Worm (Caenorhabditis elegans): ENCODE measurements around the gene F53C3.7.

The F53C3.7 gene

ce11 chrII:3906615-3907190 lies 11.8 kb downstream of the F53C3.7 start, which contains the start of the genes F53C3.11 and fbxb-103:
TSS of gene F53C3.11 (minus strand) at chrII:3906715.
TSS of gene fbxb-103 (plus strand) at chrII:3907140.
- TF ChIP-seq ztf-11 (tag; optimal IDR thresholded peaks at IDR 0.05) (no peak), nhr-25 (tag; optimal IDR thresholded peaks at IDR 0.05) (no peak), aly-2 (tag; optimal IDR thresholded peaks at IDR 0.05) (no peak), elt-3 (tag; optimal IDR thresholded peaks at IDR 0.05) (no peak), ceh-82 (tag; optimal IDR thresholded peaks at IDR 0.05) (no peak), sem-4 (tag; optimal IDR thresholded peaks at IDR 0.05) (no peak), alr-1 (tag; optimal IDR thresholded peaks at IDR 0.05) (no peak), nhr-23 (tag; optimal IDR thresholded peaks at IDR 0.05) (no peak), nhr-77 (tag; optimal IDR thresholded peaks at IDR 0.05) (no peak), ama-1 (optimal IDR thresholded peaks at IDR 0.05) (no peak), nhr-11 (tag; optimal IDR thresholded peaks at IDR 0.05) (no peak), ztf-1 (GFP tag; conservative IDR thresholded peaks at IDR 0.05) (no peak), nhr-6 (tag; optimal IDR thresholded peaks at IDR 0.05) (no peak), nhr-10 (tag; optimal IDR thresholded peaks at IDR 0.05) (no peak), unc-39 (tag; optimal IDR thresholded peaks at IDR 0.05) (no peak)

- TF ChIP-seq nhr-23 (tag; optimal IDR thresholded peaks at IDR 0.05) (no peak), unc-39 (tag; optimal IDR thresholded peaks at IDR 0.05) (no peak), nhr-25 (tag; optimal IDR thresholded peaks at IDR 0.05) (no peak), nhr-11 (tag; optimal IDR thresholded peaks at IDR 0.05) (no peak), lsy-2 (tag; optimal IDR thresholded peaks at IDR 0.05) (no peak), nhr-21 (tag; optimal IDR thresholded peaks at IDR 0.05) (no peak), nhr-77 (tag; optimal IDR thresholded peaks at IDR 0.05) (no peak), ceh-82 (tag; optimal IDR thresholded peaks at IDR 0.05) (no peak)
These were observed 13.3 kb downstream of the F53C3.7 start for ce11 chrII:3908135-3908534.

ce11 chrII:3909301-3909700 lies 14.4 kb downstream of the F53C3.7 start:
- TF ChIP-seq nhr-12 (tag; optimal IDR thresholded peaks at IDR 0.05): no peak
- TF ChIP-seq skn-1 (tag; optimal IDR thresholded peaks at IDR 0.05): no peak
- no peak for TF ChIP-seq peb-1 (tag; optimal IDR thresholded peaks at IDR 0.05)
- no peak for TF ChIP-seq ceh-82 (tag; optimal IDR thresholded peaks at IDR 0.05)
- no peak for TF ChIP-seq gmeb-1 (tag; optimal IDR thresholded peaks at IDR 0.05)
- no peak for TF ChIP-seq egl-27 (tag; optimal IDR thresholded peaks at IDR 0.05)
- TF ChIP-seq R02D3.7 (tag; optimal IDR thresholded peaks at IDR 0.05): no peak
- TF ChIP-seq sma-3 (GFP tag; optimal IDR thresholded peaks at IDR 0.05): no peak

- no peak for TF ChIP-seq fos-1 (tag; optimal IDR thresholded peaks at IDR 0.05)
- peak; percentile 29 for TF ChIP-seq snpc-4 (tag; optimal IDR thresholded peaks at IDR 0.05)
These were observed 15.9 kb downstream of the F53C3.7 start, which contains the start of gene bcmo-2 for ce11 chrII:3910737-3911136. TSS of gene bcmo-2 (minus strand) at chrII:3910837.

- TF ChIP-seq C34F6.9 (tag; optimal IDR thresholded peaks at IDR 0.05) (no peak), fos-1 (tag; optimal IDR thresholded peaks at IDR 0.05) (peak; percentile 77), nhr-129 (tag; optimal IDR thresholded peaks at IDR 0.05) (peak; percentile 12), elt-3 (tag; optimal IDR thresholded peaks at IDR 0.05) (no peak), nhr-10 (tag; optimal IDR thresholded peaks at IDR 0.05) (no peak), sma-3 (GFP tag; optimal IDR thresholded peaks at IDR 0.05) (no peak), gmeb-1 (tag; optimal IDR thresholded peaks at IDR 0.05) (peak; percentile 42), nhr-25 (tag; optimal IDR thresholded peaks at IDR 0.05) (no peak), crh-2 (tag; optimal IDR thresholded peaks at IDR 0.05) (peak; percentile 43), F13H6.1 (tag; optimal IDR thresholded peaks at IDR 0.05) (peak; percentile 28), lsy-2 (tag; optimal IDR thresholded peaks at IDR 0.05) (peak in 1 of 2 experiments; percentile 18), sma-9 (GFP tag; optimal IDR thresholded peaks at IDR 0.05) (peak; percentile 68), sma-9 (tag; optimal IDR thresholded peaks at IDR 0.05) (no peak)
These were observed 16.4 kb downstream of the F53C3.7 start for ce11 chrII:3911284-3911683.

- TF ChIP-seq lin-11 (tag; optimal IDR thresholded peaks at IDR 0.05) (no peak), unc-39 (tag; optimal IDR thresholded peaks at IDR 0.05) (no peak), sma-3 (GFP tag; optimal IDR thresholded peaks at IDR 0.05) (no peak), dmd-4 (tag; optimal IDR thresholded peaks at IDR 0.05) (no peak)
These were observed 16.9 kb downstream of the F53C3.7 start, which contains the start of gene F53C3.1 for ce11 chrII:3911716-3912115. TSS of gene F53C3.1 (plus strand) at chrII:3912016.

Data from whole organism, L2 larva.